Worm (Caenorhabditis elegans) whole organism, late embryonic: Measurements from ENCODE around the gene rps-4.

Experiments
- K02D7.2 ChIP-seq: sonication (generic microtip); optimal IDR thresholded peaks from 2 replicates; lab custom pipeline; 2017; ENCODE audit warnings: mild to moderate bottlenecking, missing genetic modification characterization, missing compliant biosample characterization
- Y22D7AL.16 ChIP-seq: sonication (generic microtip); optimal IDR thresholded peaks from 2 replicates; lab custom pipeline; 2016; ENCODE audit warnings: missing genetic modification characterization, missing compliant biosample characterization
- ama-1 ChIP-seq: fragments of 150-350 bp; optimal IDR thresholded peaks from 2 replicates; lab custom pipeline; 2014
- ceh-30 ChIP-seq: fragments of 150-350 bp; optimal IDR thresholded peaks from 2 replicates; lab custom pipeline; 2014; ENCODE audit warnings: missing biosample characterization, missing genetic modification characterization
- ceh-45 ChIP-seq: fragments of 200-800 bp; sonication (Bioruptor generic); IDR thresholded peaks from 2 replicates; pipeline ENCODE4 v1.3.6; 2022; ENCODE audit warnings: missing genetic modification reagents, missing genetic modification characterization, missing compliant biosample characterization
- eyg-1 ChIP-seq: sonication (generic microtip); optimal IDR thresholded peaks from 2 replicates; lab custom pipeline; 2016; ENCODE audit warnings: missing genotype, missing genetic modification characterization, missing compliant biosample characterization
- fkh-10 ChIP-seq: fragments of 150-350 bp; optimal IDR thresholded peaks from 2 replicates; lab custom pipeline; 2014; ENCODE audit warnings: missing biosample characterization, missing genetic modification reagents, missing genetic modification characterization
- hlh-8 ChIP-seq: sonication (generic microtip); optimal IDR thresholded peaks from 2 replicates; lab custom pipeline; 2016; ENCODE audit warnings: missing genotype, missing genetic modification characterization, missing compliant biosample characterization
- nfya-1 ChIP-seq: sonication (generic microtip); optimal IDR thresholded peaks from 2 replicates; lab custom pipeline; 2017; ENCODE audit warnings: missing genetic modification characterization, mild to moderate bottlenecking, missing compliant biosample characterization, antibody characterized with exemption, moderate library complexity
- nhr-11 ChIP-seq: fragments of 150-350 bp; optimal IDR thresholded peaks from 2 replicates; lab custom pipeline; 2014; ENCODE audit warnings: missing biosample characterization, missing genetic modification characterization
- rnt-1 ChIP-seq: sonication (generic microtip); optimal IDR thresholded peaks from 2 replicates; lab custom pipeline; 2016; ENCODE audit warnings: missing genetic modification characterization, missing compliant biosample characterization
- tbx-2 ChIP-seq: sonication (generic microtip); optimal IDR thresholded peaks from 2 replicates; lab custom pipeline; 2016; ENCODE audit warnings: missing genetic modification characterization, missing compliant biosample characterization
- unc-86 ChIP-seq: sonication (generic microtip); optimal IDR thresholded peaks from 2 replicates; lab custom pipeline; 2016; ENCODE audit warnings: missing genetic modification characterization, missing compliant biosample characterization

DNA sequence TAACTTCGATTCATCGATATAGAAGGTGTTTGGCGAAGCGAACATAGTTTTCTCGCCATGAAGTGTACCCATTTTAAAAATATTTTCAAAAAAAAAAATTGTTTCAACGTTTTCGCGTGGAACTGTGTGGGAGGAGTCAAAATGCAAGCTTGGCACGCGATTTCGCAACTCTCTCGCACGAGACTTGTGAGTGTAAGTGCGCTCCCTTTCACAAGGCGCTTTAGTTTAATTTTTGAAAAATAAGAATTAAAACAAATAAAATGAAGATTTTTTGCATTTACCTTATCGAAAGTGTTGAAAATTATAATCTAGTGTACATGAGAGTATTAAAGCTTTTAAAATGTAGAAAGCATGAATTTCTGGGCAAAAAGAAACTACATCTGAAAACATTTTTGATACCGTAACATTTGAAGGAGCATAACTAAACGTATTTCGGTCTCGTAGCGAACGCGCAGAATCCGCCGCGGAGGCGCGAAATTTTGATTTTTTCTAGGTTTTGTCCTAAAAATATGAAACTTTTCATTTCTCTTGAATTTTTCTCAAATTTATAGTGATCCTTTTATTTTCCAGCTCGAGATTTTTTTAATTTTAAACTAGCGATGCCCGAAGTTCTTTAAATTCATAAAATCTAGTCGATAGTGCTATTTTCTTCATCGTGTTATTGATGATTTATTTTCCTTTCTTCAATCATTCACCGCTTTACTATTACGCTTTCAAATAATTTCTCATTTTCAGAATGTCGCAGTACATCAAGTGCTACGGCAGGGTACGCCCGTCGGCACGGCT lies 44.8 kb downstream of the rps-4 start, which contains the start of the genes cogc-2 and klp-18:
- peak; percentile 76 for TF ChIP-seq nfya-1 (tag; lab: Kevin White, UChicago)
- TF ChIP-seq rnt-1 (tag; lab: Kevin White, UChicago) = peak; percentile 8
- TF ChIP-seq nhr-11 (tag; lab: Kevin White, UChicago) = no peak
- TF ChIP-seq ceh-30 (tag; lab: Kevin White, UChicago) = no peak
- TF ChIP-seq ceh-45 (GFP tag; lab: Robert Waterston, UW) = 0 out of 2 replicates have a peak, but pooled peaks have one; percentile 15
- TF ChIP-seq ama-1 (lab: Kevin White, UChicago) = no peak
- peak; percentile 22 for TF ChIP-seq Y22D7AL.16 (tag; lab: Kevin White, UChicago)
- no peak for TF ChIP-seq eyg-1
- peak; percentile 4 for TF ChIP-seq fkh-10 (GFP tag; lab: Kevin White, UChicago)
- TF ChIP-seq unc-86 (tag; lab: Kevin White, UChicago) = peak; percentile 48
- TF ChIP-seq tbx-2 (tag; lab: Kevin White, UChicago) = peak; percentile 72
- peak; percentile 44 for TF ChIP-seq hlh-8 (tag; lab: Kevin White, UChicago)
- no peak for TF ChIP-seq K02D7.2
